Fruit fly (Drosophila melanogaster) whole organism, embryonic: ENCODE data around the gene Argl.

Source experiments
- Ada2b ChIP-seq: fragments of 200-800 bp; sonication (Bioruptor generic); IDR thresholded peaks from 2 replicates; pipeline ENCODE4 v1.3.6; 2022; ENCODE audit warnings: missing biosample characterization, missing genetic modification characterization
- CG3407 ChIP-seq: fragments of 200-800 bp; sonication (Bioruptor generic); optimal IDR thresholded peaks from 2 replicates; lab custom pipeline; 2018; ENCODE audit warnings: missing biosample characterization, mild to moderate bottlenecking, missing genetic modification characterization
- CG4730 ChIP-seq: fragments of 200-800 bp; sonication (Bioruptor generic); IDR thresholded peaks from 2 replicates; pipeline ENCODE4 v1.3.6; 2022; ENCODE audit warnings: missing biosample characterization, missing genetic modification characterization
- CHES-1-like ChIP-seq: fragments of 200-800 bp; sonication (Bioruptor generic); optimal IDR thresholded peaks from 2 replicates; lab custom pipeline; 2016; ENCODE audit warnings: missing biosample characterization, missing genetic modification characterization
- Dip3 ChIP-seq: fragments of 200-800 bp; sonication (Bioruptor generic); optimal IDR thresholded peaks from 3 replicates; lab custom pipeline; 2016; ENCODE audit warnings: missing biosample characterization, missing genetic modification characterization
- Myb ChIP-seq: fragments of 200-800 bp; sonication (Bioruptor generic); optimal IDR thresholded peaks from 2 replicates; lab custom pipeline; 2016; ENCODE audit warnings: missing biosample characterization, missing genetic modification characterization
- Neu2 ChIP-seq: fragments of 200-800 bp; sonication (Bioruptor generic); optimal IDR thresholded peaks from 3 replicates; lab custom pipeline; 2016; ENCODE audit warnings: missing biosample characterization, missing genetic modification characterization, borderline replicate concordance
- Xbp1 ChIP-seq: fragments of 200-800 bp; sonication (Bioruptor generic); optimal IDR thresholded peaks from 3 replicates; lab custom pipeline; 2016; ENCODE audit warnings: missing biosample characterization, mild to moderate bottlenecking, missing genetic modification characterization
- fd64A ChIP-seq: fragments of 200-800 bp; sonication (Bioruptor generic); optimal IDR thresholded peaks from 3 replicates; lab custom pipeline; 2018; ENCODE audit warnings: missing biosample characterization, mild to moderate bottlenecking, missing genetic modification characterization
- toy ChIP-seq: fragments of 200-800 bp; sonication (Bioruptor generic); IDR thresholded peaks from 2 replicates; pipeline ENCODE4 v1.3.6; 2022; ENCODE audit warnings: missing biosample characterization, missing genetic modification characterization

dm6 chr2L:8898714-8899652 is 42.9 kb downstream of the Argl start, which contains the start of gene CG34398:
- TF ChIP-seq Dip3 (GFP tag; lab: Kevin White, UChicago) (no peak), Ada2b (no peak), Myb (GFP tag; lab: Kevin White, UChicago) (no peak), Neu2 (GFP tag; lab: Kevin White, UChicago) (no peak), CG4730 (no peak), CHES-1-like (GFP tag; lab: Kevin White, UChicago) (no peak), fd64A (no peak), toy (GFP tag; lab: Robert Waterston, UW) (0 out of 2 replicates have a peak, but pooled peaks have one; percentile 9), CG3407 (GFP tag; lab: Kevin White, UChicago) (no peak), Xbp1 (no peak)
